Worm (Caenorhabditis elegans): ENCODE data around the gene sptf-2.

ce11 chrII:8610585-8610984, 14.7 kb upstream of the sptf-2 start:
- TF ChIP-seq ZK546.5 (tag; optimal IDR thresholded peaks at IDR 0.05) (no peak), nhr-237 (tag; optimal IDR thresholded peaks at IDR 0.05) (no peak), F37D6.2 (tag; optimal IDR thresholded peaks at IDR 0.05) (no peak), lin-15B (tag; optimal IDR thresholded peaks at IDR 0.05) (no peak), nhr-28 (tag; optimal IDR thresholded peaks at IDR 0.05) (no peak), lir-3 (tag; optimal IDR thresholded peaks at IDR 0.05) (no peak), dpl-1 (GFP tag; optimal IDR thresholded peaks at IDR 0.05) (no peak), spr-1 (tag; optimal IDR thresholded peaks at IDR 0.05) (no peak), dve-1 (tag; optimal IDR thresholded peaks at IDR 0.05; ENCODE audit: insufficient read depth) (no peak), ceh-32 (tag; optimal IDR thresholded peaks at IDR 0.05; ENCODE audit: poor library complexity) (no peak)

Data from whole organism, L4 larva.